Worm (Caenorhabditis elegans) whole organism, L1 larva: Measurements from ENCODE around the gene W04E12.2.

Experiments used
- C04F5.9 ChIP-seq: sonication (generic microtip); optimal IDR thresholded peaks from 2 replicates; lab custom pipeline; 2016; ENCODE audit warnings: missing genetic modification characterization, missing compliant biosample characterization
- C34B4.2 ChIP-seq: sonication (generic microtip); optimal IDR thresholded peaks from 2 replicates; lab custom pipeline; 2017; ENCODE audit warnings: mild to moderate bottlenecking, missing genetic modification characterization, missing compliant biosample characterization
- Y116A8C.19 ChIP-seq: sonication (generic microtip); optimal IDR thresholded peaks from 2 replicates; lab custom pipeline; 2016; ENCODE audit warnings: missing compliant biosample characterization, missing genetic modification characterization, borderline replicate concordance
- ceh-8 ChIP-seq: fragments of 200-800 bp; sonication (Bioruptor generic); optimal IDR thresholded peaks from 2 replicates; lab custom pipeline; 2018; ENCODE audit warnings: mild to moderate bottlenecking, missing genetic modification characterization, moderate library complexity, missing compliant biosample characterization
- ceh-82 ChIP-seq, 3 experiments: fragments of 150-350 bp in 1 of 3; sonication (generic microtip) in 2 of 3; optimal IDR thresholded peaks; 2 replicates each; lab custom pipeline; 2014 to 2017; ENCODE audit warnings: missing biosample characterization in 3 of 3, missing genetic modification characterization in 3 of 3
- ceh-90 ChIP-seq: sonication (generic microtip); optimal IDR thresholded peaks from 2 replicates; lab custom pipeline; 2016; ENCODE audit warnings: missing genetic modification characterization, missing compliant biosample characterization
- dpl-1 ChIP-seq, 3 experiments: fragments of 150-350 bp in 2 of 3; sonication (generic microtip) in 1 of 3; optimal IDR thresholded peaks; 2 replicates each; lab custom pipeline; 2014 to 2017; ENCODE audit warnings: missing biosample characterization in 3 of 3, missing genetic modification characterization in 3 of 3, missing genetic modification reagents in 3 of 3
- efl-1 ChIP-seq, 4 experiments: fragments of 150-350 bp; optimal IDR thresholded peaks in 3 of 4; peaks in 1 of 4; 1 replicate in 1 of 4; 2 replicates in 3 of 4; lab custom pipeline; 2014; ENCODE audit warnings: missing biosample characterization in 2 of 4, missing genetic modification characterization in 2 of 4, missing genetic modification reagents in 2 of 4
- efl-3 ChIP-seq: fragments of 200-800 bp; sonication (Bioruptor generic); optimal IDR thresholded peaks from 2 replicates; lab custom pipeline; 2018; ENCODE audit warnings: mild to moderate bottlenecking, missing genetic modification characterization, missing compliant biosample characterization
- egl-13 ChIP-seq: sonication (generic microtip); optimal IDR thresholded peaks from 2 replicates; lab custom pipeline; 2016; ENCODE audit warnings: missing genotype, missing genetic modification reagents, missing genetic modification characterization, missing compliant biosample characterization
- elt-2 ChIP-seq: sonication (generic microtip); optimal IDR thresholded peaks from 2 replicates; lab custom pipeline; 2016; ENCODE audit warnings: missing genetic modification characterization, mild to moderate bottlenecking, inconsistent platforms, missing compliant biosample characterization, missing genetic modification reagents
- ets-5 ChIP-seq: fragments of 200-800 bp; sonication (Bioruptor generic); IDR thresholded peaks from 2 replicates; pipeline ENCODE4 v1.3.6; 2022; ENCODE audit warnings: missing genetic modification characterization, missing compliant biosample characterization
- fkh-4 ChIP-seq: sonication (generic microtip); optimal IDR thresholded peaks from 2 replicates; lab custom pipeline; 2016; ENCODE audit warnings: missing compliant biosample characterization, missing genetic modification characterization, borderline replicate concordance
- fkh-8 ChIP-seq: sonication (generic microtip); optimal IDR thresholded peaks from 2 replicates; lab custom pipeline; 2016; ENCODE audit warnings: mild to moderate bottlenecking, missing genetic modification characterization, missing compliant biosample characterization
- fos-1 ChIP-seq: fragments of 150-350 bp; optimal IDR thresholded peaks from 2 replicates; lab custom pipeline; 2014; ENCODE audit warnings: missing biosample characterization, missing genetic modification characterization
- grh-1 ChIP-seq: fragments of 200-800 bp; sonication (Bioruptor generic); IDR thresholded peaks from 2 replicates; pipeline ENCODE4 v1.3.6; 2022; ENCODE audit warnings: missing genetic modification reagents, missing genetic modification characterization, missing compliant biosample characterization
- hlh-17 ChIP-seq: fragments of 200-800 bp; sonication (Bioruptor generic); optimal IDR thresholded peaks from 2 replicates; lab custom pipeline; 2018; ENCODE audit warnings: missing genetic modification characterization, mild to moderate bottlenecking, missing compliant biosample characterization, moderate library complexity, borderline replicate concordance
- hpl-2 ChIP-seq: fragments of 150-350 bp; optimal IDR thresholded peaks from 2 replicates; lab custom pipeline; 2014; ENCODE audit warnings: missing biosample characterization, missing genetic modification reagents, missing genetic modification characterization
- irx-1 ChIP-seq: sonication (generic microtip); optimal IDR thresholded peaks from 2 replicates; lab custom pipeline; 2016; ENCODE audit warnings: missing genetic modification characterization, missing compliant biosample characterization
- lin-14 ChIP-seq: fragments of 200-800 bp; sonication (Bioruptor generic); optimal IDR thresholded peaks from 2 replicates; lab custom pipeline; 2018; ENCODE audit warnings: mild to moderate bottlenecking, missing genetic modification characterization, moderate library complexity, missing compliant biosample characterization
- lin-39 ChIP-seq: fragments of 150-350 bp; optimal IDR thresholded peaks from 2 replicates; lab custom pipeline; 2014; ENCODE audit warnings: missing biosample characterization, missing genetic modification reagents, missing genetic modification characterization
- lsy-2 ChIP-seq, 2 experiments: fragments of 150-350 bp; optimal IDR thresholded peaks; 2 replicates each; lab custom pipeline; 2014; ENCODE audit warnings: missing biosample characterization in 2 of 2, missing genetic modification characterization in 2 of 2
- mdl-1 ChIP-seq, 2 experiments: fragments of 150-350 bp; optimal IDR thresholded peaks; 2 replicates each; lab custom pipeline; 2014 to 2017; ENCODE audit warnings: missing biosample characterization in 2 of 2, missing genetic modification characterization in 2 of 2, inconsistent platforms in 1 of 2
- mef-2 ChIP-seq: fragments of 150-350 bp; optimal IDR thresholded peaks from 2 replicates; lab custom pipeline; 2014; ENCODE audit warnings: missing biosample characterization, missing genetic modification characterization
- mep-1 ChIP-seq: fragments of 150-350 bp; optimal IDR thresholded peaks from 2 replicates; lab custom pipeline; 2014; ENCODE audit warnings: missing biosample characterization, missing genetic modification characterization
- nhr-19 ChIP-seq: fragments of 200-800 bp; sonication (Bioruptor generic); conservative IDR thresholded peaks from 2 replicates; pipeline ENCODE4 v1.3.6; 2022; ENCODE audit warnings: missing genetic modification characterization, missing compliant biosample characterization
- nhr-20 ChIP-seq: sonication (generic microtip); optimal IDR thresholded peaks from 2 replicates; lab custom pipeline; 2016; ENCODE audit warnings: mild to moderate bottlenecking, missing genetic modification characterization, missing compliant biosample characterization
- nhr-47 ChIP-seq: sonication (generic microtip); optimal IDR thresholded peaks from 2 replicates; lab custom pipeline; 2016; ENCODE audit warnings: mild to moderate bottlenecking, missing genetic modification characterization, moderate library complexity, missing compliant biosample characterization
- nhr-71 ChIP-seq: sonication (generic microtip); optimal IDR thresholded peaks from 2 replicates; lab custom pipeline; 2016; ENCODE audit warnings: mild to moderate bottlenecking, missing genetic modification characterization, moderate library complexity, missing compliant biosample characterization
- nhr-77 ChIP-seq: fragments of 150-350 bp; optimal IDR thresholded peaks from 2 replicates; lab custom pipeline; 2014; ENCODE audit warnings: missing biosample characterization, missing genetic modification characterization
- nhr-84 ChIP-seq: sonication (generic microtip); optimal IDR thresholded peaks from 2 replicates; lab custom pipeline; 2017; ENCODE audit warnings: missing biosample characterization, missing genetic modification characterization
- pax-3 ChIP-seq: fragments of 200-800 bp; sonication (Bioruptor generic); optimal IDR thresholded peaks from 2 replicates; lab custom pipeline; 2018; ENCODE audit warnings: mild to moderate bottlenecking, missing genetic modification characterization, moderate library complexity, missing compliant biosample characterization
- rnt-1 ChIP-seq: sonication (generic microtip); optimal IDR thresholded peaks from 2 replicates; lab custom pipeline; 2016; ENCODE audit warnings: mild to moderate bottlenecking, missing genetic modification characterization, moderate library complexity, missing compliant biosample characterization
- sox-4 ChIP-seq: sonication (generic microtip); optimal IDR thresholded peaks from 2 replicates; lab custom pipeline; 2016; ENCODE audit warnings: missing genetic modification characterization, missing compliant biosample characterization
- sup-37 ChIP-seq: fragments of 200-800 bp; sonication (Bioruptor generic); optimal IDR thresholded peaks from 2 replicates; lab custom pipeline; 2018; ENCODE audit warnings: mild to moderate bottlenecking, missing genetic modification characterization, missing compliant biosample characterization
- tbx-2 ChIP-seq: sonication (generic microtip); optimal IDR thresholded peaks from 2 replicates; lab custom pipeline; 2016; ENCODE audit warnings: missing genetic modification characterization, missing compliant biosample characterization
- tlp-1 ChIP-seq: fragments of 150-350 bp; optimal IDR thresholded peaks from 2 replicates; lab custom pipeline; 2014; ENCODE audit warnings: missing biosample characterization, missing genetic modification characterization
- unc-130 ChIP-seq: fragments of 150-350 bp; optimal IDR thresholded peaks from 2 replicates; lab custom pipeline; 2017; ENCODE audit warnings: missing biosample characterization, missing genetic modification characterization, inconsistent platforms
- unc-30 ChIP-seq: sonication (generic microtip); optimal IDR thresholded peaks from 2 replicates; lab custom pipeline; 2017; ENCODE audit warnings: missing biosample characterization, missing genetic modification characterization
- unc-62 ChIP-seq: fragments of 150-350 bp; optimal IDR thresholded peaks from 2 replicates; lab custom pipeline; 2014; ENCODE audit warnings: missing biosample characterization, missing genetic modification reagents, missing genetic modification characterization
- unc-86 ChIP-seq: sonication (generic microtip); optimal IDR thresholded peaks from 2 replicates; lab custom pipeline; 2016; ENCODE audit warnings: missing genetic modification characterization, missing compliant biosample characterization
- vab-15 ChIP-seq: sonication (generic microtip); optimal IDR thresholded peaks from 2 replicates; lab custom pipeline; 2017; ENCODE audit warnings: missing genotype, mild to moderate bottlenecking, missing genetic modification characterization, missing compliant biosample characterization

W04E12.2 gene

ce11 chrV:19741034-19741433, at the start of gene W04E12.2:
Gene W04E12.2 (minus strand): TSS chrV:19741134.
- no peak for TF ChIP-seq nhr-71 (tag; lab: Kevin White, UChicago)
- no peak for TF ChIP-seq nhr-19 (GFP tag; lab: Robert Waterston, UW)
- TF ChIP-seq rnt-1 (tag; lab: Kevin White, UChicago): no peak
- TF ChIP-seq efl-1 (optimal IDR thresholded peaks at IDR 0.05; lab: Kevin White, UChicago): no peak
- TF ChIP-seq efl-1 (GFP tag; optimal IDR thresholded peaks at IDR 0.05 in 1 of 2; lab: Kevin White, UChicago): no peak
- no peak for TF ChIP-seq fos-1
- no peak for TF ChIP-seq nhr-77 (tag; lab: Kevin White, UChicago)
- no peak for TF ChIP-seq grh-1
- TF ChIP-seq hpl-2: no peak
- TF ChIP-seq elt-2 (tag; lab: Kevin White, UChicago): no peak
- no peak for TF ChIP-seq ceh-90
- no peak for TF ChIP-seq mef-2 (tag; lab: Kevin White, UChicago)
- TF ChIP-seq nhr-20 (tag; lab: Kevin White, UChicago): no peak
- no peak for TF ChIP-seq nhr-84 (tag; lab: Kevin White, UChicago)
- no peak for TF ChIP-seq ceh-82 (tag; optimal IDR thresholded peaks at IDR 0.05; lab: Kevin White, UChicago)
- TF ChIP-seq unc-130: no peak
- TF ChIP-seq irx-1 (tag; lab: Kevin White, UChicago): no peak
- TF ChIP-seq sup-37 (GFP tag; lab: Kevin White, UChicago): no peak
- no peak for TF ChIP-seq nhr-47 (tag; lab: Kevin White, UChicago)
- TF ChIP-seq lin-39 (tag; lab: Kevin White, UChicago): no peak
- TF ChIP-seq unc-62 (GFP tag; lab: Kevin White, UChicago): no peak

ce11 chrV:19790248-19790647, 49.3 kb upstream of the W04E12.2 start:
- TF ChIP-seq ceh-90: no peak
- no peak for TF ChIP-seq tbx-2 (tag; lab: Kevin White, UChicago)

ce11 chrV:19788360-19788759, 47.4 kb upstream of the W04E12.2 start, which contains the start of gene clec-258:
Gene clec-258 (plus strand): TSS chrV:19788440.
- TF ChIP-seq mep-1 (tag; lab: Kevin White, UChicago) (no peak), tlp-1 (tag; lab: Kevin White, UChicago) (peak; percentile 14), elt-2 (tag; lab: Kevin White, UChicago) (peak; percentile 54), vab-15 (no peak)
- TF ChIP-seq, all 84 proteins: peak for 2

ce11 chrV:19783829-19784228, 42.9 kb upstream of the W04E12.2 start, which contains the start of gene srt-45:
Gene srt-45 (plus strand): TSS chrV:19784129.
- no peak for TF ChIP-seq unc-86 (tag; lab: Kevin White, UChicago)
- TF ChIP-seq sox-4 (tag; lab: Kevin White, UChicago): no peak
- TF ChIP-seq pax-3: no peak
- TF ChIP-seq ets-5 (GFP tag; lab: Robert Waterston, UW): no peak
- no peak for TF ChIP-seq fkh-8 (tag; lab: Kevin White, UChicago)
- TF ChIP-seq lsy-2 (tag; optimal IDR thresholded peaks at IDR 0.05; lab: Kevin White, UChicago): no peak
- TF ChIP-seq hlh-17 (GFP tag; lab: Kevin White, UChicago): no peak
- TF ChIP-seq nhr-71 (tag; lab: Kevin White, UChicago): no peak
- no peak for TF ChIP-seq lin-14 (GFP tag; lab: Kevin White, UChicago)
- no peak for TF ChIP-seq tlp-1 (tag; lab: Kevin White, UChicago)
- TF ChIP-seq efl-3 (GFP tag; lab: Kevin White, UChicago): no peak
- no peak for TF ChIP-seq grh-1
- TF ChIP-seq C34B4.2 (tag; lab: Kevin White, UChicago): no peak

- TF ChIP-seq elt-2 (tag; lab: Kevin White, UChicago) (no peak), ceh-8 (GFP tag; lab: Kevin White, UChicago) (no peak), fkh-4 (no peak), egl-13 (tag; lab: Kevin White, UChicago) (no peak), mep-1 (tag; lab: Kevin White, UChicago) (no peak), Y116A8C.19 (tag; lab: Kevin White, UChicago) (no peak), C04F5.9 (tag; lab: Kevin White, UChicago) (no peak), pax-3 (no peak), nhr-47 (tag; lab: Kevin White, UChicago) (no peak), mdl-1 (tag; optimal IDR thresholded peaks at IDR 0.05; lab: Kevin White, UChicago) (no peak), unc-30 (tag; lab: Kevin White, UChicago) (no peak), dpl-1 (GFP tag; optimal IDR thresholded peaks at IDR 0.05; lab: Kevin White, UChicago) (no peak)
Measured at ce11 chrV:19779220-19779619, 38.3 kb upstream of the W04E12.2 start.
